Fruit fly (Drosophila melanogaster) whole organism, wandering third instar larva: Measurements from ENCODE around the gene Gpdh3.

Source experiments
- Abd-B ChIP-seq: fragments of >200 bp; optimal IDR thresholded peaks from 2 replicates; lab custom pipeline; 2017; ENCODE audit warnings: missing biosample characterization, missing genetic modification characterization
- CG9705 ChIP-seq: fragments of 200-800 bp; sonication (Bioruptor generic); optimal IDR thresholded peaks from 2 replicates; lab custom pipeline; 2018; ENCODE audit warnings: missing biosample characterization, mild to moderate bottlenecking, missing genetic modification characterization
- CrebA ChIP-seq: fragments of 200-800 bp; sonication (Bioruptor generic); optimal IDR thresholded peaks from 2 replicates; lab custom pipeline; 2016; ENCODE audit warnings: missing biosample characterization, mild to moderate bottlenecking, missing genetic modification characterization, borderline replicate concordance
- Dif ChIP-seq: fragments of 200-275, 200-300 bp; sonication (Bioruptor generic); optimal IDR thresholded peaks from 2 replicates; lab custom pipeline; 2018; ENCODE audit warnings: missing biosample characterization, missing genetic modification characterization; ENCODE audit not compliant: partially characterized antibody
- GATAd ChIP-seq: sonication (Bioruptor generic); optimal IDR thresholded peaks from 2 replicates; lab custom pipeline; 2016; ENCODE audit warnings: missing biosample characterization, missing genetic modification characterization
- HLH106 ChIP-seq: fragments of 200-800 bp; optimal IDR thresholded peaks from 3 replicates; lab custom pipeline; 2019; ENCODE audit warnings: missing biosample characterization, mild to moderate bottlenecking, missing genetic modification characterization, moderate library complexity
- Hnf4 ChIP-seq: fragments of 200-800 bp; sonication (Bioruptor generic); optimal IDR thresholded peaks from 2 replicates; lab custom pipeline; 2016; ENCODE audit warnings: missing biosample characterization, mild to moderate bottlenecking, missing genetic modification characterization
- Hr78 ChIP-seq: fragments of >200 bp; optimal IDR thresholded peaks from 2 replicates; lab custom pipeline; 2017; ENCODE audit warnings: missing biosample characterization, missing genetic modification characterization
- Jra ChIP-seq: sonication (Bioruptor generic); optimal IDR thresholded peaks from 2 replicates; lab custom pipeline; 2016; ENCODE audit warnings: missing biosample characterization, missing genetic modification characterization
- Mio ChIP-seq: sonication (Bioruptor generic); optimal IDR thresholded peaks from 2 replicates; lab custom pipeline; 2016; ENCODE audit warnings: missing biosample characterization, missing genetic modification characterization
- Myc ChIP-seq: fragments of >200 bp; optimal IDR thresholded peaks from 2 replicates; lab custom pipeline; 2017
- N ChIP-seq: fragments of >200 bp; optimal IDR thresholded peaks from 2 replicates; lab custom pipeline; 2018; ENCODE audit warnings: missing biosample characterization, missing external identifiers, missing genetic modification characterization
- OdsH ChIP-seq: fragments of 200-800 bp; sonication (Bioruptor generic); optimal IDR thresholded peaks from 2 replicates; lab custom pipeline; 2016; ENCODE audit warnings: missing biosample characterization, mild to moderate bottlenecking, missing genetic modification characterization
- Rel ChIP-seq, 2 experiments: fragments of 200-800 bp; sonication (Bioruptor generic) in 1 of 2; optimal IDR thresholded peaks; 2 replicates in 1 of 2; 3 replicates in 1 of 2; lab custom pipeline; 2016 to 2019; ENCODE audit warnings: mild to moderate bottlenecking in 2 of 2, missing biosample characterization in 2 of 2, missing genetic modification characterization in 2 of 2, moderate library complexity in 1 of 2
- brk ChIP-seq: fragments of 200-800 bp; sonication (Bioruptor generic); optimal IDR thresholded peaks from 2 replicates; lab custom pipeline; 2016; ENCODE audit warnings: missing biosample characterization, mild to moderate bottlenecking, missing genetic modification characterization
- dl ChIP-seq, 2 experiments: fragments of 175-275, 200-275 bp in 1 of 2; fragments of 200-275 bp in 1 of 2; sonication (Bioruptor generic); optimal IDR thresholded peaks; lab custom pipeline; 2018; ENCODE audit warnings: mild to moderate bottlenecking in 2 of 2, missing biosample characterization in 2 of 2, missing genetic modification characterization in 2 of 2, moderate library complexity in 2 of 2; ENCODE audit not compliant: partially characterized antibody in 2 of 2, insufficient read depth in 1 of 2
- dmrt93B ChIP-seq: fragments of 200-800 bp; sonication (Bioruptor generic); optimal IDR thresholded peaks from 2 replicates; lab custom pipeline; 2018; ENCODE audit warnings: missing biosample characterization, mild to moderate bottlenecking, missing genetic modification characterization
- ey ChIP-seq: fragments of 200-800 bp; sonication (Bioruptor generic); optimal IDR thresholded peaks from 2 replicates; lab custom pipeline; 2016; ENCODE audit warnings: missing biosample characterization, missing genetic modification characterization
- foxo ChIP-seq, 2 experiments: fragments of 200-800 bp; sonication (Bioruptor generic); optimal IDR thresholded peaks; 2 replicates in 1 of 2; 3 replicates in 1 of 2; lab custom pipeline; 2016 to 2017; ENCODE audit warnings: missing biosample characterization in 2 of 2, missing genetic modification characterization in 2 of 2
- fru ChIP-seq: fragments of 200-800 bp; sonication (Bioruptor generic); optimal IDR thresholded peaks from 3 replicates; lab custom pipeline; 2016; ENCODE audit warnings: missing biosample characterization, mild to moderate bottlenecking, missing genetic modification characterization
- h ChIP-seq: fragments of 200-800 bp; sonication (Bioruptor generic); optimal IDR thresholded peaks from 3 replicates; lab custom pipeline; 2016; ENCODE audit warnings: missing biosample characterization, mild to moderate bottlenecking, missing genetic modification characterization
- jim ChIP-seq: fragments of 175-275, 200-325 bp; sonication (Bioruptor generic); optimal IDR thresholded peaks from 2 replicates; lab custom pipeline; 2016; ENCODE audit warnings: missing biosample characterization, mild to moderate bottlenecking, missing genetic modification characterization
- lola ChIP-seq: fragments of >200 bp; optimal IDR thresholded peaks from 2 replicates; lab custom pipeline; 2017; ENCODE audit warnings: missing biosample characterization, missing genetic modification characterization
- pan ChIP-seq: fragments of >200 bp; optimal IDR thresholded peaks from 2 replicates; lab custom pipeline; 2017
- psq ChIP-seq: fragments of 200-800 bp; sonication (Bioruptor generic); optimal IDR thresholded peaks from 3 replicates; lab custom pipeline; 2017; ENCODE audit warnings: missing biosample characterization, mild to moderate bottlenecking, missing genetic modification characterization, moderate library complexity
- rgr ChIP-seq: fragments of 200-800 bp; sonication (Bioruptor generic); optimal IDR thresholded peaks from 3 replicates; lab custom pipeline; 2016; ENCODE audit warnings: missing biosample characterization, mild to moderate bottlenecking, missing genetic modification characterization
- sage ChIP-seq: fragments of 200-800 bp; sonication (Bioruptor generic); optimal IDR thresholded peaks from 2 replicates; lab custom pipeline; 2016; ENCODE audit warnings: missing biosample characterization, mild to moderate bottlenecking, missing genetic modification characterization
- tai ChIP-seq: sonication (Bioruptor generic); optimal IDR thresholded peaks from 2 replicates; lab custom pipeline; 2016; ENCODE audit warnings: missing biosample characterization, missing genetic modification characterization
- usp ChIP-seq: fragments of >200 bp; optimal IDR thresholded peaks from 2 replicates; lab custom pipeline; 2017; ENCODE audit warnings: missing biosample characterization, missing genetic modification characterization
- woc ChIP-seq: sonication (Bioruptor generic); optimal IDR thresholded peaks from 2 replicates; lab custom pipeline; 2016; ENCODE audit warnings: missing biosample characterization, mild to moderate bottlenecking, missing genetic modification characterization

The Gpdh3 gene

DNA sequence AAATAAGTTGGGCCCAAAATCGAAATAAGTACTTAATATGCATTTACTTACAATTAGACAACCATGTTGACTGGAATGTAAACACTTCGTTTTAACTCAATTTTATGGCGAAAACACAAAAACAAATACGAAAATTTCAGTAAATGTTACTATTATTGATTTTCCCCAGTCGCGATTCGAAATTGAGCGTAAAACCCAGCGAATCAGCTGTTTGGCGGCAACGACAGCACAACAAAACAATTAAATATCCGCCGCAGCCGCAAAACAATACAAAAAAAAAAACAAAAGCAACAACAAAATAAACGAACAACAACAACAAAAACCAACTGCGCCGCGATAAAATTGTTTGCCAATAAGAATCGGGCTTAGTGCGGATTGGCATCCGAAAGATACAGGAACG is 7.8 kb downstream of the Gpdh3 start, which contains the start of the genes CAH8 and CG7059:
TSS of gene CAH8 (minus strand) at position 101 of the 400 bp plus-strand sequence.
TSS of gene CG7059 (plus strand) at position 167 of the 400 bp plus-strand sequence.
- no peak for TF ChIP-seq Abd-B (GFP tag; lab: Kevin White, UChicago)
- no peak for TF ChIP-seq Dif (GFP tag; lab: Kevin White, UChicago)
- no peak for TF ChIP-seq dmrt93B (GFP tag; lab: Kevin White, UChicago)
- TF ChIP-seq Myc (lab: Kevin White, UChicago): no peak
- no peak for TF ChIP-seq foxo (GFP tag; optimal IDR thresholded peaks at IDR 0.05; lab: Kevin White, UChicago)
- no peak for TF ChIP-seq lola (GFP tag; lab: Kevin White, UChicago)
- no peak for TF ChIP-seq CrebA (GFP tag; lab: Kevin White, UChicago)
- no peak for TF ChIP-seq Mio (GFP tag; lab: Kevin White, UChicago)
- TF ChIP-seq CG9705 (GFP tag; lab: Kevin White, UChicago): no peak
- TF ChIP-seq ey (GFP tag; lab: Kevin White, UChicago): no peak
- TF ChIP-seq pan (lab: Kevin White, UChicago): no peak
- no peak for TF ChIP-seq fru (GFP tag; lab: Kevin White, UChicago)
- TF ChIP-seq jim: no peak
- TF ChIP-seq usp (GFP tag; lab: Kevin White, UChicago): no peak
- no peak for TF ChIP-seq GATAd (GFP tag; lab: Kevin White, UChicago)
- TF ChIP-seq HLH106 (tag; lab: Kevin White, UChicago): no peak

DNA sequence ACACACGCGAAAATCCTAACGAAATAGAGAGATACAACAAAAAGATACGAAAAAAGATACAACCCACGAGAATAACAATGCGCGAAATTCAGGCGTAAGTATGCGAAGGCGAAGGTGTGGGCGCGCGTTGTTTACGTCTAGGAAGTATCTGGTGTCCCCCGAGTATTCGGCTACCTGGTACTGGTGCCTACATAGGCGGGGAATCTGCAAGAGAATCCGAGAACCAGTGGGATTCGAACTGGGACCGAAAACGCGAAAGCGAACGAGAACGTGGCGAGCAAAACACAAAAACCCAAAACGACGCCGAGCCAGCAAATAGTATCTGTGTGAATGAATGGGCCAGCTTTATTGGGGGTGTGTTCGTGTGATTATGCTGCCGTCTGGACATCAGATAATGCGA is 8.3 kb downstream of the Gpdh3 start:
- TF ChIP-seq psq (GFP tag; lab: Kevin White, UChicago): peak; percentile 45
- no peak for TF ChIP-seq Hnf4 (GFP tag; lab: Kevin White, UChicago)

DNA sequence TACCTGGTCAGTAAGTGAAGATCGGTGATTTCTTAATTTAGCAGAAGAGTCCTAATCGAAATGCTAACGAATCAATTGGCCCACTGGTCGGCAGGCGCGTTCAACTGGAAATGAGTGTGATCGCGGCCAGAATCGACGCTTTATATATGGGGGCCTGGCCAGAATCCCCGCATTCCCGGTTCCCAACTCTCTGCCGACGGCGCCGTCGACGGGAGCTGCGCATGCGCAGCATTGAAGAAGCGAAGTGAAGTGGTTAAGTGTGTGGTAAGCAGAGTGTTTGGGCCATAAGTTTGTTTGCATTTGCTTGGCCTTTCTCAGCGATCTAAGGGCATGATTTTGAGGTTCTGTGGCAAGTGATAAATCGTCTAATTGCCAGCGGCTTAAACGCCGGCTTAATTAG is 12.2 kb downstream of the Gpdh3 start, which contains the start of gene CG13857:
TSS of gene CG13857 (minus strand) at position 101 of the 400 bp plus-strand sequence.
- TF ChIP-seq Rel (GFP tag; optimal IDR thresholded peaks at IDR 0.05; lab: Kevin White, UChicago) (no peak), Rel (tag; optimal IDR thresholded peaks at IDR 0.05; lab: Kevin White, UChicago) (no peak), Jra (GFP tag; lab: Kevin White, UChicago) (no peak), ey (GFP tag; lab: Kevin White, UChicago) (no peak), h (GFP tag; lab: Kevin White, UChicago) (no peak), jim (no peak), OdsH (GFP tag; lab: Kevin White, UChicago) (no peak), brk (GFP tag; lab: Kevin White, UChicago) (no peak), GATAd (GFP tag; lab: Kevin White, UChicago) (no peak), HLH106 (tag; lab: Kevin White, UChicago) (no peak), Dif (GFP tag; lab: Kevin White, UChicago) (no peak), fru (GFP tag; lab: Kevin White, UChicago) (no peak), Hr78 (GFP tag; lab: Kevin White, UChicago) (no peak), dl (GFP tag; optimal IDR thresholded peaks at IDR 0.05; lab: Kevin White, UChicago; ENCODE audit: insufficient read depth in 1 of 2, partially characterized antibody in 2 of 2) (no peak)

DNA sequence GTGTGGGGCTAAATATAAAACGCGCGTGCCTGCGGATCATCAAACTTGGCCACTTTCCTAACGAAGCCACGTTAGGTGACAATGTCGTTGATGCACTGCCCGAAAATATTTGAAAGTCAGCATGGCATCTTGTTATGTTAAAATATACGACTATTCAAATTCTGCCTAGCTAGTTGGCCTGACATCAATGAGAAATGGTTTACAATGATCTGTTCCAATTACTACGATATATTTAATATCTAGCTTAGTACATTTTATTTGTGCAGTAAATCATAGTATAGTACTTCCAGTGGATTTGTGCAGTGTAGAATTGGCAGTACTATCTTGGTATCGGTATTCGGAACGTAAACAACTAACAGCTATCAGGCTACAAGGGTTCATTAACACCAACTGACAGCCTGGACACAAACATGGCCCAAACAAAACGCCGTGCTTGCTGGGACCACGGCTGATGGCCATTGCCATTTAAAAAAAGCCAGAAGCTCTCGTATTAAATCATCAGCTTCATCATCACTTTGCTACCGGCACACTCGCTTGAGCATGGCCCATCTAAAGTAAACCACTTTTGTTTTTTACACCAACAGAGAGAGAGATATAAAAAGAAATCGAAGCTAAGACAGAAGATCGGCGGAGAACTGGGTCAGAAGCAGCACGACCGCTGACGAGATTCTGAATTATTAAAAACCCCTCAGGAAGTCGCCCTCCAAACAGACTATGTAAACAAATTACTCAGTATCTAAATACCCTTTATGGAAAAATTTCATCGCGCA is 13.8 kb downstream of the Gpdh3 start:
- TF ChIP-seq rgr (GFP tag; lab: Kevin White, UChicago) (no peak), h (GFP tag; lab: Kevin White, UChicago) (no peak), dl (GFP tag; optimal IDR thresholded peaks at IDR 0.05; lab: Kevin White, UChicago; ENCODE audit: insufficient read depth in 1 of 2, partially characterized antibody in 2 of 2) (no peak), Abd-B (GFP tag; lab: Kevin White, UChicago) (no peak), Hr78 (GFP tag; lab: Kevin White, UChicago) (no peak), Rel (GFP tag; optimal IDR thresholded peaks at IDR 0.05; lab: Kevin White, UChicago) (no peak), Rel (tag; optimal IDR thresholded peaks at IDR 0.05; lab: Kevin White, UChicago) (no peak), brk (GFP tag; lab: Kevin White, UChicago) (no peak), Jra (GFP tag; lab: Kevin White, UChicago) (no peak), Hnf4 (GFP tag; lab: Kevin White, UChicago) (no peak), tai (GFP tag; lab: Kevin White, UChicago) (no peak), N (GFP tag; lab: Kevin White, UChicago) (no peak), sage (GFP tag; lab: Kevin White, UChicago) (no peak), woc (GFP tag; lab: Kevin White, UChicago) (no peak), lola (GFP tag; lab: Kevin White, UChicago) (no peak), HLH106 (tag; lab: Kevin White, UChicago) (no peak), ey (GFP tag; lab: Kevin White, UChicago) (no peak), CG9705 (GFP tag; lab: Kevin White, UChicago) (no peak)
- TF ChIP-seq, all 38 proteins: peak for 0
